Fruit fly (Drosophila melanogaster) S2 (cell line): ENCODE measurements around the gene mthl15.

Experiments used
- CG8478 ChIP-seq: fragments of >200 bp; optimal IDR thresholded peaks from 2 replicates; lab custom pipeline; 2018
- CTCF ChIP-seq, 2 experiments: fragments of >200 bp; optimal IDR thresholded peaks; 2 replicates each; lab custom pipeline; 2018

DNA sequence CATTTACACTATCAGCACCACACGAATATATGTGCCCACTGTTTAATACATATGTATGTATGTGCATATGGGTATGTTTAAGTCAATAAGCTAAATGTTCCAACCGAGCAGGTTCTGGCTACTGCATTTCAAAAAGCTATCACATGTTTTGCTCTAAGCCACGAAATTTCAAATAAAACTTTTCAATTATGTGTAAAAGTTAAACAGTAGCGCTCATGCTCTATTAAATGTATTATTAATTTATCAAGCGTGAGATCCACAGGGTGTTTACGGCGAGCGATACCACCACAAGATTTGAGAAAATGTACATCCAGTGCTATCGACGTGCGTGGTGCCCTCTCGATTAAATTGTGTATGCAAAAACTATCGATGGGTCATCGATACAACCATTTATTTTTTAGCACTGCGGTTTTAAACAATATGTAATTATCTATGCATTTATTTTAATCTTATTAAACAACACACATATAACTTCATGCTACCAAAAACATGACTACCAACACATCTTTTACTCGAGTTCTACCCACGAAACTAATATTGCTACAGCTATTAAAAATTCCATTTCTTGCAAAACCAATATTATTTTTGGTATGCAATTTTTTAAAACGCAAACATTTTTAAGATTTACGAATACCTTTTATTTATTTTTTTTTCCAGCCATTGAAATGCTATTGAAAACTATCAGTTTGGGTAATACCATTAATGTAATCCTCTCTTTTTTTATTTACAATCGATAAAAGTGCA, 22.8 kb upstream of the mthl15 start, which contains the start of gene Pten:
- TF ChIP-seq CG8478 (lab: Kevin White, UChicago) (no peak), CTCF (optimal IDR thresholded peaks at IDR 0.05; lab: Kevin White, UChicago) (peak in 1 of 2 experiments; percentile 3)
